Worm (Caenorhabditis elegans): ENCODE measurements around the gene Y102F5A.1.

ce11 chrX:11827528-11827927 is 43.4 kb upstream of the Y102F5A.1 start:
- no peak for TF ChIP-seq lin-11 (tag; optimal IDR thresholded peaks at IDR 0.05)
- TF ChIP-seq nhr-237 (tag; optimal IDR thresholded peaks at IDR 0.05), result no peak
- no peak for TF ChIP-seq lin-13 (GFP tag; optimal IDR thresholded peaks at IDR 0.05)
- TF ChIP-seq unc-62 (GFP tag; optimal IDR thresholded peaks at IDR 0.05), result no peak
- no peak for TF ChIP-seq nhr-25 (tag; optimal IDR thresholded peaks at IDR 0.05)

All from whole organism, L2 larva.